Worm (Caenorhabditis elegans) whole organism, L1 larva: ENCODE results near the gene agxt-1.

Source experiments
- nhr-11 ChIP-seq: fragments of 150-350 bp; optimal IDR thresholded peaks from 2 replicates; lab custom pipeline; 2014; ENCODE audit warnings: missing biosample characterization, missing genetic modification characterization
- nhr-84 ChIP-seq: sonication (generic microtip); optimal IDR thresholded peaks from 2 replicates; lab custom pipeline; 2017; ENCODE audit warnings: missing biosample characterization, missing genetic modification characterization

ce11 chrII:8845298-8845697, at the start of gene agxt-1:
- TF ChIP-seq nhr-84 (tag; lab: Kevin White, UChicago) (no peak), nhr-11 (no peak)
